Worm (Caenorhabditis elegans) whole organism, midembryonic: ENCODE data around the gene fbxa-82.

Experiments
- T22C8.4 ChIP-seq: fragments of 200-800 bp; sonication (Bioruptor generic); IDR thresholded peaks from 2 replicates; pipeline ENCODE4 v1.3.6; 2022; ENCODE audit warnings: missing genetic modification characterization, missing compliant biosample characterization
- cog-1 ChIP-seq: sonication (generic microtip); optimal IDR thresholded peaks from 2 replicates; lab custom pipeline; 2016; ENCODE audit warnings: missing genetic modification characterization, missing compliant biosample characterization
- ref-1 ChIP-seq: fragments of 200-800 bp; sonication (Bioruptor generic); conservative IDR thresholded peaks from 2 replicates; pipeline ENCODE4 v1.3.6; 2022; ENCODE audit warnings: missing genetic modification reagents, missing genetic modification characterization, missing compliant biosample characterization
- ztf-29 ChIP-seq: fragments of 200-800 bp; sonication (Bioruptor generic); IDR thresholded peaks from 2 replicates; pipeline ENCODE4 v1.3.6; 2022; ENCODE audit warnings: missing genetic modification reagents, missing genetic modification characterization, missing compliant biosample characterization

DNA sequence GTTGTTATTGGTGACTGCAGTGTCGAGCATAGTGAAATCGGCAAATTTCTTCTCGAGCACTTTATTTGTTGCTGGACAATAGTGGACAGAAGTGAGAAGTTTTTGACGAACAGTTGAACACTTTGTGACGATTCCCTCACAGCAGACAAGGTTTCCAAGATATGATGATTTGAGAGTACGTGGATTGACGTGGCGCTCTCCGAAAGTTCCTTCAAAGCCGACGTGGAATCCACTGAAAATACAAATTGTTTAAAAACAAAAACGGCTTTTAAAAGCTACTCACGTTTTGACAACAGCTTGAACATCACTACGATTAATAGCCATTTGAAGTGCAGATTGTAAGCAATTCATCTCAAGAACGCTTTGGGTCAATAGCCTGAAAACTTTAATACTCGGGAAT is 6.6 kb upstream of the fbxa-82 start:
- no peak for TF ChIP-seq ztf-29 (GFP tag; lab: Robert Waterston, UW)
- no peak for TF ChIP-seq T22C8.4 (GFP tag; lab: Robert Waterston, UW)
- TF ChIP-seq ref-1 = no peak
- TF ChIP-seq cog-1 = no peak
